Worm (Caenorhabditis elegans): Measurements from ENCODE around the gene C06E4.8.

Gene C06E4.8

DNA sequence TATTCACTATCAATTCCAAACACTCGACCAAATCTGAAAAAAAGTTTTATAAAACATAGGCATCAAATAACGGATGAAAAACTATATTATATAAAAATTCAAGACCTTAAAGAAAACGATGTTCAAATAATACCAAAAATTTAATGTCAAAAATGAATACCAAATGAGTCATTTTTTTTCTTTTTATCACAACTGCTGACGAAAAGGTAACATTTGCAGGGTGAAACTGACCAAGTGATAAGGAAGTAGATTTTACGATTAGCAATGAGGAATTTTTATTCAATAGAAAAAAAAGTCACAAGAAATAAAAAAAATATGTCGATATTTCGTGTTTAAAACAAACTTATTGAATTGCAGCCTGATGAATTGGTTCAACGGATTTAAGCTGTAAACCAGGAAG, at the start of gene C06E4.8:
TSS of gene C06E4.8 (minus strand) at position 37 of the 400 bp plus-strand sequence.
- no peak for TF ChIP-seq med-1 (GFP tag; optimal IDR thresholded peaks at IDR 0.05; ENCODE audit: insufficient read depth)
- TF ChIP-seq ztf-29 (GFP tag; IDR thresholded peaks at IDR 0.05), result no peak
- TF ChIP-seq T22C8.4 (GFP tag; IDR thresholded peaks at IDR 0.05), result no peak
- TF ChIP-seq klf-2 (GFP tag; conservative IDR thresholded peaks at IDR 0.05), result no peak
- no peak for TF ChIP-seq ztf-23 (GFP tag; IDR thresholded peaks at IDR 0.05)
- TF ChIP-seq tab-1 (GFP tag; IDR thresholded peaks at IDR 0.05), result no peak

DNA sequence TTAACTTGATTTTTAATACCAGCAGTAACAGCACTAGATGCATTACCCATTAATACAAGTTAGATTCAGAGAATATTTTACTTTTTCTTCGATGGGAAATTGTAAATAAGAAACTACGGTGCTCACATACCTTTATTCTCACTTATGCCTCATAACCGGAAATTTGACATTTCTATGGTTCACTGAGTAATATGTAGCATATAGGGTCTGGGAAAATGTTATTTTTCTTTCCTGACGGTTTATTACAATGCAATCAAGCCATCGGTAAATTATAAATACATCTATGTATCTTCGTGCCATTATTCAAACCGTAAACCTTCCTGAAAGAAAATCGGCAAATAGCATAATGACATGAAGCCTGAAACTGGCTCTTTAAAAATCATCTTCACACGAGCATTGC, 47.0 kb upstream of the C06E4.8 start, which contains the start of gene ocr-4:
TSS of gene ocr-4 (minus strand) at position 101 of the 400 bp plus-strand sequence.
- TF ChIP-seq med-1 (GFP tag; optimal IDR thresholded peaks at IDR 0.05; ENCODE audit: insufficient read depth) (no peak), ztf-29 (GFP tag; IDR thresholded peaks at IDR 0.05) (no peak), cog-1 (tag; optimal IDR thresholded peaks at IDR 0.05) (no peak), flt-1 (GFP tag; IDR thresholded peaks at IDR 0.05) (no peak), klf-2 (GFP tag; conservative IDR thresholded peaks at IDR 0.05) (no peak), T22C8.4 (GFP tag; IDR thresholded peaks at IDR 0.05) (no peak), ref-1 (GFP tag; conservative IDR thresholded peaks at IDR 0.05) (no peak), tab-1 (GFP tag; IDR thresholded peaks at IDR 0.05) (no peak), ztf-23 (GFP tag; IDR thresholded peaks at IDR 0.05) (no peak)

DNA sequence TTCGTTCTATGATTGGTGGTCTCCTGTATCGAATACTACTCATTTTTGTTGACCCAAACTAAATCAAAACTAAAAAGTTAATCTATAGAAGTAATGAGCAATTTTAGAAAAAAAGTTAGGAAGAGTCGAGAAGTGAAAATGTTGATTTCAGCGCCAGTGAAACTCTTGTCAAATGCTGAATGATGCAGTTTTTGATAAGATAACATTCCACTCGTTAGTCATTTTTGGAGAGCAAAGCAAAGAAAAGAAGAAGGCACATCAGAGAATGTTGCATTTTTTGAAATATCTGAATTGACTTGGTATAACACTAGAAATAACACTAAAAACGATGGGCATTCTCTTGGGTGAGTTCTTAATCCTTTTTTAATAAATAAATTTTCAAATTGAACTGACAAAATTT, 43.2 kb upstream of the C06E4.8 start, which contains the start of gene sqst-2:
TSS of gene sqst-2 (minus strand) at position 58 of the 400 bp plus-strand sequence.
- TF ChIP-seq ztf-29 (GFP tag; IDR thresholded peaks at IDR 0.05) (no peak), ztf-23 (GFP tag; IDR thresholded peaks at IDR 0.05) (no peak), cog-1 (tag; optimal IDR thresholded peaks at IDR 0.05) (no peak), klf-2 (GFP tag; conservative IDR thresholded peaks at IDR 0.05) (no peak), med-1 (GFP tag; optimal IDR thresholded peaks at IDR 0.05; ENCODE audit: insufficient read depth) (no peak), tab-1 (GFP tag; IDR thresholded peaks at IDR 0.05) (no peak), flt-1 (GFP tag; IDR thresholded peaks at IDR 0.05) (no peak), ref-1 (GFP tag; conservative IDR thresholded peaks at IDR 0.05) (no peak), T22C8.4 (GFP tag; IDR thresholded peaks at IDR 0.05) (no peak)

DNA sequence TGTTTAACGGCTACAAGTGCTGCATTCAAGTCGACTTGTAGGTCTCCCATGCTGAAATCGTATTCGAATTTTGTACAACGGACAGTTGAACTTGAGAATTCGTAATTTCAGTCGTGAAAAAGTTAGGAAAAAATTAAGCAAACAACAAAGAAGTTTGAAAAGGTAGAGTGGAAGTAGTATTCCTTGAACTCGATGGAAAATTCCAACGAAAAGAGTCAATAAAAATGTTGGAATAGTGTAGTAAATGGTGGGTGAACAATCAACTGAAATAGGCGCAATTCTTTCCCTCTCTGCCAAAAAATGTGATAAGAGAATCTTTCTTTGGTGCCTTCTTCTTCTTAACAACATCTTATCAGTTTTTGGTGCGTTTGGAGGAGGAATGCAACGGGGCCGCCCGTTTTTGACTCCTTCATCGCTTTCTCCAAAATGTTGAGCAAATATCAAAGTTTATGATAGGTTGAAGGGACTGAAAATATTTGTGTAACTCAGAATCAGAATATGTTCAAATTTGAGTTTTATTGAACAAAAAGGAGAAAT, 41.0 kb upstream of the C06E4.8 start, which contains the start of gene ifo-1:
TSS of gene ifo-1 (minus strand) at position 51 of the 537 bp plus-strand sequence.
- no peak for TF ChIP-seq ztf-23 (GFP tag; IDR thresholded peaks at IDR 0.05)
- no peak for TF ChIP-seq cog-1 (tag; optimal IDR thresholded peaks at IDR 0.05)
- TF ChIP-seq flt-1 (GFP tag; IDR thresholded peaks at IDR 0.05), result no peak
- TF ChIP-seq T22C8.4 (GFP tag; IDR thresholded peaks at IDR 0.05), result no peak
- no peak for TF ChIP-seq tab-1 (GFP tag; IDR thresholded peaks at IDR 0.05)

DNA sequence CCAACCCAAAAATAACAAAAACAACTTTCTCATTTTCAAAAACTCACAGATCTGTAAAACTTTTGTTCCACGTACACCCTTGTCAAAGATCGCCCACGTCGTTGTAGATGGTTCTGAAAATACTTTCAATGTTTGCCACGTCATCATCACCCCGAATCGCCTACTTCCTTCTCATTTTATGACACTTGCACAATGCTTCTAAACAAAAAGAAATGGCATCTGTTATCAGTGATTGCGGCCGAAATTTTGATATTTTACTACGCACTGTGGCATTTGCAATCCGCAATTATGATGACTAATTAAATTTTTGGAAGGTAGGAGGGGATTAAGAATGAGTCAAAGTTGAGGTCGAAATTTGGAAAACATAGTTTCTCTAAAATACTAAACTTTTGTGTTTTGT, 40.0 kb upstream of the C06E4.8 start:
- TF ChIP-seq tab-1 (GFP tag; IDR thresholded peaks at IDR 0.05) (no peak), flt-1 (GFP tag; IDR thresholded peaks at IDR 0.05) (no peak), ref-1 (GFP tag; conservative IDR thresholded peaks at IDR 0.05) (no peak), cog-1 (tag; optimal IDR thresholded peaks at IDR 0.05) (no peak), klf-2 (GFP tag; conservative IDR thresholded peaks at IDR 0.05) (no peak), ztf-29 (GFP tag; IDR thresholded peaks at IDR 0.05) (no peak), med-1 (GFP tag; optimal IDR thresholded peaks at IDR 0.05; ENCODE audit: insufficient read depth) (no peak), T22C8.4 (GFP tag; IDR thresholded peaks at IDR 0.05) (no peak), ztf-23 (GFP tag; IDR thresholded peaks at IDR 0.05) (no peak)

DNA sequence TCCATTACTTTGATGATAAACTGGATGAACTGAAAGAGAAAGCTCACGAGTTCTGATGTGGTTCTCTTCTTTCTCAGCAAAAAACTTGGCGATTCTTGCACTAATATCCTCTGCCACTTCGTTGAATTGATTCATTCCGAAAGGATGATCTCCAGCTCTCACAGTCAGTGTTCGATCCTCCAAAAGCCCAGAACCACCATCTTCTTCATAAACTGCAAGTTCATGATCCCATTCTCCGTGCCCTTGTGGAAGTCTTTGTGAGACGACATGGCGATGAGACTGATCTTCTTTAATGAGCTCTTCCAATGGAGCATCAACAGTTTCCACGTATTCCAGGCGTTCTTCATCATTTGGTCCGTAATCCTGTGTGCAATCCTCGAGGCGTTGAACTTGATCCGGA, 39.2 kb upstream of the C06E4.8 start:
- no peak for TF ChIP-seq ztf-29 (GFP tag; IDR thresholded peaks at IDR 0.05)
- no peak for TF ChIP-seq ztf-23 (GFP tag; IDR thresholded peaks at IDR 0.05)
- no peak for TF ChIP-seq med-1 (GFP tag; optimal IDR thresholded peaks at IDR 0.05; ENCODE audit: insufficient read depth)
- no peak for TF ChIP-seq klf-2 (GFP tag; conservative IDR thresholded peaks at IDR 0.05)
- no peak for TF ChIP-seq T22C8.4 (GFP tag; IDR thresholded peaks at IDR 0.05)
- no peak for TF ChIP-seq tab-1 (GFP tag; IDR thresholded peaks at IDR 0.05)
- no peak for TF ChIP-seq ref-1 (GFP tag; conservative IDR thresholded peaks at IDR 0.05)
- TF ChIP-seq cog-1 (tag; optimal IDR thresholded peaks at IDR 0.05), result no peak
- TF ChIP-seq flt-1 (GFP tag; IDR thresholded peaks at IDR 0.05), result no peak

DNA sequence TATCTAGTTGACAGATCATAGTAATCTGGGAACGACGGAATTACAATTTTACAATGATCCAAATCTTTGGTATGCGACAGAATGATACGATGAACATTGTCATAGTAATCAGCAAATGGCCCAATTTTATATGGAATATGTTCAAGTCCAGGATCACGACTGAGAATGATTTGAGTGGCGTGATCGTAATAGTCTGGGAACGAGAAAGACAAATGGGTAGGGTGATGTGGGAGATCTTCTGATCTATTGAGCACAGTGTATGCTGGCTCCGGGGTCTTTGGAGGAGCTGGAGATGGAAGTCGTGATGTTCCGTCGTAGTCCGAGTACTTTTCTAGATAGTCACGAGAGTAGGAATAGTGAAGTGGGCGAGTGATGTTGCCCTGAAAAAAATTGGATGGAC, 38.2 kb upstream of the C06E4.8 start:
- TF ChIP-seq cog-1 (tag; optimal IDR thresholded peaks at IDR 0.05), result no peak
- TF ChIP-seq med-1 (GFP tag; optimal IDR thresholded peaks at IDR 0.05; ENCODE audit: insufficient read depth), result no peak
- no peak for TF ChIP-seq ref-1 (GFP tag; conservative IDR thresholded peaks at IDR 0.05)
- no peak for TF ChIP-seq flt-1 (GFP tag; IDR thresholded peaks at IDR 0.05)
- TF ChIP-seq T22C8.4 (GFP tag; IDR thresholded peaks at IDR 0.05), result no peak
- no peak for TF ChIP-seq tab-1 (GFP tag; IDR thresholded peaks at IDR 0.05)
- no peak for TF ChIP-seq ztf-29 (GFP tag; IDR thresholded peaks at IDR 0.05)
- TF ChIP-seq klf-2 (GFP tag; conservative IDR thresholded peaks at IDR 0.05), result no peak

DNA sequence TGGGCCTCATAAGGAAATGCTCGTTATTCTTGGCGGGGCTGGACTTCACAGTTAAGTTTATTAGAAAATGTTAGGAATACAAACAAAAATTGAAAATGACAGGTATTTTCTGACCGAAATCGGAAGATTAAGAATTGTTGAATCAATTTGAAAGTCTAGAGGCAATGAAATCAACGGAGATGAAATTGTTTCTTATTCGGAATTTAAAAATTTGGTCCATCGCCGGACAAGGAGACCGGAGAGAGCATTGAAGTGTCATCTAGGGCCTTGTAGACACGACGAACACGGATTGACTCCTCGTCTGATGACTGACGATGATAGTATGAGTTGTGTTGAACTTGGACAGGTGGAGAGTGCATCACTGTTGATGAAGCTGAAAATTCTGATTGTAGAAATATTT, 35.0 kb upstream of the C06E4.8 start:
- TF ChIP-seq ref-1 (GFP tag; conservative IDR thresholded peaks at IDR 0.05), result no peak
- no peak for TF ChIP-seq flt-1 (GFP tag; IDR thresholded peaks at IDR 0.05)
- no peak for TF ChIP-seq ztf-23 (GFP tag; IDR thresholded peaks at IDR 0.05)
- TF ChIP-seq cog-1 (tag; optimal IDR thresholded peaks at IDR 0.05), result no peak
- TF ChIP-seq ztf-29 (GFP tag; IDR thresholded peaks at IDR 0.05), result no peak
- no peak for TF ChIP-seq klf-2 (GFP tag; conservative IDR thresholded peaks at IDR 0.05)
- TF ChIP-seq med-1 (GFP tag; optimal IDR thresholded peaks at IDR 0.05; ENCODE audit: insufficient read depth), result no peak
- no peak for TF ChIP-seq tab-1 (GFP tag; IDR thresholded peaks at IDR 0.05)
- TF ChIP-seq T22C8.4 (GFP tag; IDR thresholded peaks at IDR 0.05), result no peak

DNA sequence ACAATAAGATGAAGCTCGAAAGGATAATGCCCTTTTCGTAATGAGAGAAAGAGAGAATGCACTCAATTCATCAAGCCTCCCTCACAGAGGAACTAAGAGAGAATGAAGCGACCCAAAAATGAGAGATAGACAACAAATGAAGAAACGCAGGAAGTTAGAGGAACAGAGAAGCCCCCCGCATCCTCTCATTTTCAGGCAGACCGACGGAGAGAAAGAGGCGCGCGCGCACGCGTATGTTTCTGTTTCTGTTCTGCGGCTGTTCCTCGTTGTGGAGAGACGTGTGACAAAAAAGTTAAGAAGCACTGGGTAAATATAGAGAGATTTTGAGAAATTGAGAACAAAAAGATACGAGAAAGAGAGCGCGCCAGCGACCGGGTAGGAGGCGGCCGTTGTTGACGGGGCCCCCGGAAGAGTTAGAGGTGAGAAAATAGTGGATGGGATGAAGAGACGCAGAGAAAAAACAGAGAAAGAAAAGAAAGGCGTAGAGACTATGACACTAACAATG, 34.3 kb upstream of the C06E4.8 start:
- TF ChIP-seq ztf-23 (GFP tag; IDR thresholded peaks at IDR 0.05) (0 out of 2 replicates have a peak, but pooled peaks have one; percentile 47), flt-1 (GFP tag; IDR thresholded peaks at IDR 0.05) (0 out of 2 replicates have a peak, but pooled peaks have one; percentile 29), ztf-29 (GFP tag; IDR thresholded peaks at IDR 0.05) (peak; percentile 35; the same call in 1 of the 2 replicates), tab-1 (GFP tag; IDR thresholded peaks at IDR 0.05) (no peak), cog-1 (tag; optimal IDR thresholded peaks at IDR 0.05) (peak; percentile 68), med-1 (GFP tag; optimal IDR thresholded peaks at IDR 0.05; ENCODE audit: insufficient read depth) (no peak), ref-1 (GFP tag; conservative IDR thresholded peaks at IDR 0.05) (no peak)

Data from whole organism, midembryonic.